Fruit fly (Drosophila melanogaster): ENCODE results near the gene Teh4.

The Teh4 gene

dm6 chr3L:4186659-4187058, 8.6 kb upstream of the Teh4 start, which contains the start of gene VhaM9.7-c (continued):
- no peak for TF ChIP-seq CG10274 (GFP tag; optimal IDR thresholded peaks at IDR 0.05)
- peak; percentile 28 for TF ChIP-seq Abd-B (GFP tag; optimal IDR thresholded peaks at IDR 0.05)
- TF ChIP-seq gro (GFP tag; optimal IDR thresholded peaks at IDR 0.05), result peak; percentile 59
- TF ChIP-seq Elba2 (GFP tag; optimal IDR thresholded peaks at IDR 0.05), result no peak
- peak; percentile 91 for TF ChIP-seq MBD-R2 (GFP tag; IDR thresholded peaks at IDR 0.05)
- TF ChIP-seq CG34422 (GFP tag; IDR thresholded peaks at IDR 0.05), result peak; percentile 53; the same call in 1 of the 3 replicates
- peak; percentile 43 for TF ChIP-seq caup (GFP tag; optimal IDR thresholded peaks at IDR 0.05; ENCODE audit: severe bottlenecking)
- peak; percentile 61 for TF ChIP-seq NfI (GFP tag; optimal IDR thresholded peaks at IDR 0.05)
- TF ChIP-seq emc (GFP tag; optimal IDR thresholded peaks at IDR 0.05), result peak; percentile 51
- TF ChIP-seq mam (GFP tag; optimal IDR thresholded peaks at IDR 0.05), result peak; percentile 43
- TF ChIP-seq dan (GFP tag; IDR thresholded peaks at IDR 0.05), result no peak
- peak; percentile 22 for TF ChIP-seq Hsf (GFP tag; optimal IDR thresholded peaks at IDR 0.05)
- peak; percentile 6 for TF ChIP-seq sqz (GFP tag; optimal IDR thresholded peaks at IDR 0.05)
- no peak for TF ChIP-seq Ada2b (GFP tag; IDR thresholded peaks at IDR 0.05)
- TF ChIP-seq CG9215 (GFP tag; IDR thresholded peaks at IDR 0.05), result no peak
- no peak for TF ChIP-seq CG13123 (GFP tag; optimal IDR thresholded peaks at IDR 0.05)
- TF ChIP-seq grau (tag; optimal IDR thresholded peaks at IDR 0.05), result peak; percentile 26
- peak; percentile 3 for TF ChIP-seq kah (GFP tag; optimal IDR thresholded peaks at IDR 0.05)
- peak; percentile 53 for TF ChIP-seq CHES-1-like (GFP tag; optimal IDR thresholded peaks at IDR 0.05)
- TF ChIP-seq tap (tag; optimal IDR thresholded peaks at IDR 0.05), result no peak
- peak; percentile 52 for TF ChIP-seq CG9797 (GFP tag; optimal IDR thresholded peaks at IDR 0.05)
- peak; percentile 26 for TF ChIP-seq Side (GFP tag; optimal IDR thresholded peaks at IDR 0.05)
- peak; percentile 25 for TF ChIP-seq NC2β (GFP tag; optimal IDR thresholded peaks at IDR 0.05)
- peak; percentile 13 for TF ChIP-seq CG9817 (tag; optimal IDR thresholded peaks at IDR 0.05)
- no peak for TF ChIP-seq Oli (tag; optimal IDR thresholded peaks at IDR 0.05)
- TF ChIP-seq sens (GFP tag), result peak; percentile 78
- TF ChIP-seq slbo (GFP tag; IDR thresholded peaks at IDR 0.05), result peak; percentile 53; the same call in 1 of the 2 replicates
- TF ChIP-seq Trl (optimal IDR thresholded peaks at IDR 0.05), result no peak
- TF ChIP-seq Trl (GFP tag; optimal IDR thresholded peaks at IDR 0.05), result peak; percentile 22
- peak; percentile 36; the same call in 1 of the 2 replicates for TF ChIP-seq Xrp1 (GFP tag; IDR thresholded peaks at IDR 0.05)
- TF ChIP-seq Hmx (GFP tag; optimal IDR thresholded peaks at IDR 0.05), result no peak
- peak; percentile 4 for TF ChIP-seq gcm2 (GFP tag; optimal IDR thresholded peaks at IDR 0.05)
- no peak for TF ChIP-seq CG6683 (GFP tag; optimal IDR thresholded peaks at IDR 0.05)
- peak; percentile 28 for TF ChIP-seq CG4707 (GFP tag; optimal IDR thresholded peaks at IDR 0.05)
- TF ChIP-seq ERR (GFP tag; optimal IDR thresholded peaks at IDR 0.05), result peak; percentile 12
- TF ChIP-seq Dip3 (GFP tag; optimal IDR thresholded peaks at IDR 0.05), result peak; percentile 8
- peak; percentile 87 for TF ChIP-seq E2f2 (GFP tag; IDR thresholded peaks at IDR 0.05)
- TF ChIP-seq nmo (GFP tag; optimal IDR thresholded peaks at IDR 0.05), result peak; percentile 14
- TF ChIP-seq chinmo (GFP tag; IDR thresholded peaks at IDR 0.05; ENCODE audit: partially characterized antibody), result no peak
- TF ChIP-seq CG18599 (GFP tag; optimal IDR thresholded peaks at IDR 0.05), result peak; percentile 28
- TF ChIP-seq bcd (GFP tag; optimal IDR thresholded peaks at IDR 0.05), result peak; percentile 17
- peak; percentile 38 for TF ChIP-seq ind (GFP tag; optimal IDR thresholded peaks at IDR 0.05)
- peak; percentile 21; the same call in 1 of the 2 replicates for TF ChIP-seq NFAT (GFP tag; IDR thresholded peaks at IDR 0.05)
- TF ChIP-seq ems (GFP tag; optimal IDR thresholded peaks at IDR 0.05), result peak; percentile 10
- TF ChIP-seq vfl (GFP tag; optimal IDR thresholded peaks at IDR 0.05), result peak; percentile 44
- TF ChIP-seq CG1832 (GFP tag; optimal IDR thresholded peaks at IDR 0.05), result no peak
- TF ChIP-seq Sin3A (optimal IDR thresholded peaks at IDR 0.05), result peak; percentile 22
- peak; percentile 55 for TF ChIP-seq CG12659 (GFP tag; optimal IDR thresholded peaks at IDR 0.05)
- no peak for TF ChIP-seq D (optimal IDR thresholded peaks at IDR 0.05)
- no peak for TF ChIP-seq D (GFP tag; optimal IDR thresholded peaks at IDR 0.05)
- peak; percentile 17 for TF ChIP-seq Hr3 (GFP tag; optimal IDR thresholded peaks at IDR 0.05)
- TF ChIP-seq hbn (GFP tag; IDR thresholded peaks at IDR 0.05; ENCODE audit: partially characterized antibody), result peak; percentile 45; the same call in 1 of the 2 replicates

Measured in whole organism, embryonic.